Worm (Caenorhabditis elegans): Measurements from ENCODE around the gene fbxa-90.

- TF ChIP-seq egl-27 (tag; optimal IDR thresholded peaks at IDR 0.05) (no peak), ztf-11 (tag; optimal IDR thresholded peaks at IDR 0.05) (no peak), nhr-28 (tag; optimal IDR thresholded peaks at IDR 0.05) (no peak), lsy-2 (tag; optimal IDR thresholded peaks at IDR 0.05) (no peak), snpc-4 (tag; optimal IDR thresholded peaks at IDR 0.05) (no peak), lin-1 (GFP tag; IDR thresholded peaks at IDR 0.05) (no peak), T26A8.4 (GFP tag; IDR thresholded peaks at IDR 0.05) (no peak)
Measured at ce11 chrV:16991734-16992133, 25.1 kb downstream of the fbxa-90 start, which contains the start of gene srz-95.
